Worm (Caenorhabditis elegans) whole organism, mixed stage, embryonic: ENCODE results near the gene srh-240.

ENCODE experiments used
- M03D4.4 ChIP-seq: sonication (generic microtip); optimal IDR thresholded peaks from 2 replicates; lab custom pipeline; 2017; ENCODE audit warnings: mild to moderate bottlenecking, missing genetic modification characterization, missing compliant biosample characterization
- bed-3 ChIP-seq: fragments of 200-800 bp; sonication (Bioruptor generic); optimal IDR thresholded peaks from 3 replicates; lab custom pipeline; 2018; ENCODE audit warnings: mild to moderate bottlenecking, missing genetic modification characterization, moderate library complexity, missing compliant biosample characterization
- blmp-1 ChIP-seq: fragments of 150-350 bp; optimal IDR thresholded peaks from 2 replicates; lab custom pipeline; 2014; ENCODE audit warnings: missing biosample characterization, missing genetic modification characterization
- ceh-39 ChIP-seq: fragments of 150-350 bp; optimal IDR thresholded peaks from 2 replicates; lab custom pipeline; 2014; ENCODE audit warnings: missing biosample characterization, missing genetic modification characterization
- ceh-43 ChIP-seq: fragments of 200-800 bp; sonication (Bioruptor generic); optimal IDR thresholded peaks from 2 replicates; lab custom pipeline; 2018; ENCODE audit warnings: mild to moderate bottlenecking, missing genetic modification characterization, moderate library complexity, missing compliant biosample characterization
- ceh-83 ChIP-seq: fragments of 200-800 bp; sonication (Bioruptor generic); optimal IDR thresholded peaks from 2 replicates; lab custom pipeline; 2018; ENCODE audit warnings: mild to moderate bottlenecking, missing genetic modification characterization, missing compliant biosample characterization
- ces-1 ChIP-seq: fragments of 150-350 bp; optimal IDR thresholded peaks from 2 replicates; lab custom pipeline; 2014; ENCODE audit warnings: missing biosample characterization, missing genetic modification reagents, missing genetic modification characterization
- cnd-1 ChIP-seq: fragments of 200-800 bp; sonication (Bioruptor generic); optimal IDR thresholded peaks from 2 replicates; lab custom pipeline; 2018; ENCODE audit warnings: mild to moderate bottlenecking, missing genetic modification characterization, missing compliant biosample characterization
- drap-1 ChIP-seq: fragments of 200-800 bp; sonication (Bioruptor generic); optimal IDR thresholded peaks from 3 replicates; lab custom pipeline; 2018; ENCODE audit warnings: mild to moderate bottlenecking, missing genetic modification characterization, missing compliant biosample characterization
- elt-1 ChIP-seq: sonication (generic microtip); optimal IDR thresholded peaks from 2 replicates; lab custom pipeline; 2017; ENCODE audit warnings: missing genetic modification characterization, mild to moderate bottlenecking, missing compliant biosample characterization, antibody characterized with exemption, moderate library complexity, borderline replicate concordance; ENCODE audit not compliant: insufficient read depth
- elt-3 ChIP-seq: fragments of 150-350 bp; optimal IDR thresholded peaks from 2 replicates; lab custom pipeline; 2014; ENCODE audit warnings: missing biosample characterization, missing genetic modification characterization
- flh-1 ChIP-seq: fragments of 200-800 bp; sonication (Bioruptor generic); optimal IDR thresholded peaks from 2 replicates; lab custom pipeline; 2018; ENCODE audit warnings: mild to moderate bottlenecking, missing genetic modification characterization, moderate library complexity, missing compliant biosample characterization
- ham-2 ChIP-seq: fragments of 200-800 bp; sonication (Bioruptor generic); optimal IDR thresholded peaks from 2 replicates; lab custom pipeline; 2018; ENCODE audit warnings: mild to moderate bottlenecking, missing genetic modification characterization, missing compliant biosample characterization
- hlh-1 ChIP-seq: fragments of 150-350 bp; optimal IDR thresholded peaks from 2 replicates; lab custom pipeline; 2014; ENCODE audit warnings: missing biosample characterization, missing genetic modification reagents, missing genetic modification characterization
- lin-13 ChIP-seq: fragments of 150-350 bp; optimal IDR thresholded peaks from 2 replicates; lab custom pipeline; 2014; ENCODE audit warnings: missing biosample characterization, missing genetic modification characterization
- lin-32 ChIP-seq: fragments of 200-800 bp; sonication (Bioruptor generic); optimal IDR thresholded peaks from 2 replicates; lab custom pipeline; 2018; ENCODE audit warnings: mild to moderate bottlenecking, missing genetic modification characterization, missing compliant biosample characterization
- lsy-2 ChIP-seq: fragments of 150-350 bp; optimal IDR thresholded peaks from 2 replicates; lab custom pipeline; 2014; ENCODE audit warnings: missing biosample characterization, missing genetic modification characterization
- mab-5 ChIP-seq: fragments of 150-350 bp; optimal IDR thresholded peaks from 2 replicates; lab custom pipeline; 2014; ENCODE audit warnings: missing biosample characterization, missing genetic modification characterization
- mep-1 ChIP-seq: fragments of 150-350 bp; optimal IDR thresholded peaks from 2 replicates; lab custom pipeline; 2017; ENCODE audit warnings: missing biosample characterization, missing genetic modification reagents, missing genetic modification characterization, inconsistent platforms
- nhr-12 ChIP-seq: fragments of 150-350 bp; optimal IDR thresholded peaks from 2 replicates; lab custom pipeline; 2014; ENCODE audit warnings: missing biosample characterization, missing genetic modification characterization
- nhr-2 ChIP-seq: fragments of 150-350 bp; optimal IDR thresholded peaks from 2 replicates; lab custom pipeline; 2014; ENCODE audit warnings: missing biosample characterization, missing genetic modification characterization
- nhr-28 ChIP-seq: fragments of 150-350 bp; optimal IDR thresholded peaks from 2 replicates; lab custom pipeline; 2014; ENCODE audit warnings: missing biosample characterization, missing genetic modification characterization
- nhr-76 ChIP-seq: sonication (generic microtip); optimal IDR thresholded peaks from 2 replicates; lab custom pipeline; 2017; ENCODE audit warnings: missing biosample characterization, missing genetic modification characterization
- pha-4 ChIP-seq: fragments of 150-350 bp; optimal IDR thresholded peaks from 2 replicates; lab custom pipeline; 2018; ENCODE audit warnings: missing biosample characterization, missing genetic modification reagents, missing genetic modification characterization
- sem-2 ChIP-seq: fragments of 200-800 bp; sonication (Bioruptor generic); optimal IDR thresholded peaks from 2 replicates; lab custom pipeline; 2018; ENCODE audit warnings: mild to moderate bottlenecking, missing genetic modification characterization, missing compliant biosample characterization
- sptf-1 ChIP-seq: sonication (generic microtip); optimal IDR thresholded peaks from 2 replicates; lab custom pipeline; 2017; ENCODE audit warnings: mild to moderate bottlenecking, missing genetic modification characterization, moderate library complexity, missing compliant biosample characterization
- tbx-8 ChIP-seq: fragments of 200-800 bp; sonication (Bioruptor generic); optimal IDR thresholded peaks from 2 replicates; lab custom pipeline; 2018; ENCODE audit warnings: mild to moderate bottlenecking, missing genetic modification characterization, moderate library complexity, missing compliant biosample characterization
- unc-120 ChIP-seq: sonication (generic microtip); optimal IDR thresholded peaks from 2 replicates; lab custom pipeline; 2017; ENCODE audit warnings: missing genetic modification characterization, missing compliant biosample characterization; ENCODE audit not compliant: poor library complexity, severe bottlenecking
- unc-62 ChIP-seq: fragments of 150-350 bp; optimal IDR thresholded peaks from 2 replicates; lab custom pipeline; 2014; ENCODE audit warnings: missing biosample characterization, missing genetic modification reagents, missing genetic modification characterization
- zip-8 ChIP-seq: fragments of 150-350 bp; optimal IDR thresholded peaks from 2 replicates; lab custom pipeline; 2014; ENCODE audit warnings: missing biosample characterization, missing genetic modification characterization
- ztf-11 ChIP-seq: fragments of 150-350 bp; optimal IDR thresholded peaks from 2 replicates; lab custom pipeline; 2014; ENCODE audit warnings: missing biosample characterization, missing genetic modification characterization

The srh-240 gene

ce11 chrV:2832666-2833065 is 32.3 kb upstream of the srh-240 start, which contains the start of gene srj-50:
Gene srj-50, plus strand, starts transcription at chrV:2832966.
- TF ChIP-seq elt-3 (tag; lab: Kevin White, UChicago) (no peak), pha-4 (tag; lab: Kevin White, UChicago) (no peak), ces-1 (GFP tag; lab: Kevin White, UChicago) (no peak), M03D4.4 (tag; lab: Kevin White, UChicago) (no peak), hlh-1 (no peak), sptf-1 (tag; lab: Kevin White, UChicago) (no peak), tbx-8 (no peak), nhr-76 (tag; lab: Kevin White, UChicago) (no peak), ztf-11 (tag; lab: Kevin White, UChicago) (no peak), ceh-43 (GFP tag; lab: Kevin White, UChicago) (no peak), nhr-28 (tag; lab: Kevin White, UChicago) (no peak)
- TF ChIP-seq, all 35 proteins: peak for 0

ce11 chrV:2836501-2836900 is 28.5 kb upstream of the srh-240 start, which contains the start of gene srj-45:
Gene srj-45, minus strand, starts transcription at chrV:2836601.
- no peak for TF ChIP-seq flh-1 (GFP tag; lab: Kevin White, UChicago)
- TF ChIP-seq zip-8 (tag; lab: Kevin White, UChicago), result no peak
- no peak for TF ChIP-seq nhr-12 (tag; lab: Kevin White, UChicago)
- TF ChIP-seq unc-62, result no peak
- no peak for TF ChIP-seq ces-1 (GFP tag; lab: Kevin White, UChicago)
- TF ChIP-seq sptf-1 (tag; lab: Kevin White, UChicago), result no peak
- no peak for TF ChIP-seq M03D4.4 (tag; lab: Kevin White, UChicago)
- no peak for TF ChIP-seq hlh-1

DNA sequence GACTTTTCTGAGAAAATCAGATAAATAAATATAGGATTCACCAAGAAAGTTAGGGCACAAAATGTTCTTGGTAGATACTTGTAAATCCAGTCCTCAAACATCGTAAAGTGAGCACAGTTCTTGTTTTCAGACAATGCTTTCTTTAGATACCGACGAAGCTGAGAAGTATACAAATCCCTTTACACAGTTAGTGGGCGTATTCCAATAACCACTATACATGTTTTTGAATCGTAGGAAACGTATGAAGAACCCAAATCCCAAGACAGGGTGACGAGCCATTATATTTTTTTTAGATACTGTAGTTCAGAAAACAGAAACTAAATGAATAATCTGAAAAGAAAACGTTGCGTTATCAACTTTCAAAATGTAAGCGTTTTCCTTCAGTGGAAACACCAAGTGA is 19.2 kb upstream of the srh-240 start, which contains the start of gene srj-44:
Gene srj-44 (minus strand): TSS at position 101 of the 400 bp plus-strand sequence.
- TF ChIP-seq nhr-2 (no peak), ceh-39 (tag; lab: Kevin White, UChicago) (no peak), lin-13 (tag; lab: Kevin White, UChicago) (no peak), sptf-1 (tag; lab: Kevin White, UChicago) (no peak), tbx-8 (no peak), cnd-1 (tag; lab: Kevin White, UChicago) (no peak), M03D4.4 (tag; lab: Kevin White, UChicago) (no peak), ces-1 (GFP tag; lab: Kevin White, UChicago) (no peak), drap-1 (no peak), ham-2 (no peak), ceh-83 (GFP tag; lab: Kevin White, UChicago) (no peak), ceh-43 (GFP tag; lab: Kevin White, UChicago) (no peak), nhr-28 (tag; lab: Kevin White, UChicago) (no peak), lin-32 (GFP tag; lab: Kevin White, UChicago) (no peak), lsy-2 (tag; lab: Kevin White, UChicago) (no peak), hlh-1 (no peak), nhr-76 (tag; lab: Kevin White, UChicago) (no peak)

DNA sequence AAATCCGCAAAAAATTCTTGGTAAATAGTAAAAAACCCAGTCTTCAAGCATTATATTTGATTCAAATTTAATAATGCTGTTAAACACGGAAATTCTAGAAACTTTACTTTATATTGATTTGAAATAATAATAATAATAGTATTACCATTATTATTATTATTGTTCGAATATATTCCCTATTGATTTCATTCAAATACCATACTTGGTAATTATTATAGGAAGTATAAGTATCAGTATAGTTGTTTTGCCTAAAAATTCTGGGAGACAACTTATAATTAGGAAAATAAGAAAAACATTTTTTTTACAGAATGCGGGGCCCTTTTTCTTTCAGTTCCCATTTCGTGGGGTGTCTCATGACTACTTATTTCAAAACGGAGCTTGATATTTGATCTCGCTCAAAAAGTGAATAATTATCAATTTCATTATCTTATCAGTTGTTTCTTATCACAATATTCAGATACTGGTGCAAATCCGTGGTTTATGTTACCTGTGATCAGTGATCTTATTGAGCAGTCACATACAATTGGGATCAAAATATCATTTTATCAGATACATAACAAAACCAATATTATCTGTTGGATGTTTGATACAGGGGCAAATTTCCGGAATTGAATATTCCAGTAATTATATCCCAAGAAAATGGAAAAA is 16.6 kb upstream of the srh-240 start, which contains the start of gene srj-49:
Gene srj-49 (minus strand): TSS at position 51 of the 648 bp plus-strand sequence.
- TF ChIP-seq mep-1 (tag; lab: Kevin White, UChicago) (no peak), mab-5 (tag; lab: Kevin White, UChicago) (no peak), elt-3 (tag; lab: Kevin White, UChicago) (no peak), nhr-2 (no peak), nhr-12 (tag; lab: Kevin White, UChicago) (no peak), ces-1 (GFP tag; lab: Kevin White, UChicago) (no peak), elt-1 (no peak), tbx-8 (no peak), flh-1 (GFP tag; lab: Kevin White, UChicago) (no peak), blmp-1 (tag; lab: Kevin White, UChicago) (no peak), hlh-1 (no peak), sem-2 (GFP tag; lab: Kevin White, UChicago) (no peak), ceh-43 (GFP tag; lab: Kevin White, UChicago) (no peak), unc-120 (tag; lab: Kevin White, UChicago) (no peak), unc-62 (no peak), nhr-28 (tag; lab: Kevin White, UChicago) (no peak), bed-3 (no peak), ceh-39 (tag; lab: Kevin White, UChicago) (no peak)
